Worm (Caenorhabditis elegans): ENCODE measurements around the gene D1025.1.
A peak's percentile ranks its signal among the peaks of the same experiment; 100 is the strongest.
"Not testable (repeated sequence)": the region's sequence is repeated elsewhere in the genome, so short reads cannot be mapped to it uniquely, and the experiment has no call there.

The D1025.1 gene

DNA sequence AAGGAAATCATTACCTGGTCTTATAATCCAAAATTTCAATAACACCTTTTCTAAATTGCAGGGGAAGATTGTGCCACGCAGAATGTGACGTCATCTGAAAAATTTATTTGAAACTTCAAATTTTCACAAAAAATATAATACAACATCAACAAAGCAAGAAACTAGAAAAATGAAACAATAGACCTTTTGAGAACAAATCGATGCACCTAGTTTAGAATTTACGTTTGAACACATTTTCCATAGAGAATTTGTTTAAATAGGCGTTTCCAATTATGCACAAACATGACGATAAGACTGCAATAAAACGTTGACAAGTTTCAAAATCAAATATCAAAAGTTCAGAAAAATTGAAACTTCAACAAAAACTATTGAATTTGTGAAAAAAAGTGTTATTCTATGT, 7.7 kb upstream of the D1025.1 start, which contains the start of gene fbxa-141:
Gene fbxa-141 (minus strand): TSS at position 101 of the 400 bp plus-strand sequence.
- TF ChIP-seq ets-7 (tag; optimal IDR thresholded peaks at IDR 0.05) (no peak), hnd-1 (tag; optimal IDR thresholded peaks at IDR 0.05) (no peak), hmbx-1 (tag; optimal IDR thresholded peaks at IDR 0.05) (no peak), tra-4 (tag; optimal IDR thresholded peaks at IDR 0.05) (no peak), B0310.2 (tag; optimal IDR thresholded peaks at IDR 0.05) (no peak)

DNA sequence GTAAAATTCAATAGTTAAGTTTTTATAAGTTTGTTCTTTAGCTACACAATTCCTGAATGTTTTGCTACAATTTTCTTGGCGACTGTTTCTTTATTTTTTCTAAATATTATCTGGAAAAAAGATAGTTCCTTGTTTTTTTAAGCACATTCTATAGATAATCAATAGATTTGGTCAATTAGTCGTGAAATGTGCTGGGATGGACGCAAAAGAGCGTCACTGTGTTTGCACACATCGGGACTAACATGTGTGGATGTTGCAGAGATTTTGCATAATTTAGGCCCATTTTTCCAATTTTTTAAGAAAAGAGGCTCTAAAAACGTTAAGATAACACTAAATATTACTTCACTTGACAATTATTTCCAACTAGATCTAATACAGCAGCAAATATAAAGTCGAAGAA, 7.1 kb upstream of the D1025.1 start:
- no peak for TF ChIP-seq flt-1 (GFP tag; IDR thresholded peaks at IDR 0.05)
- peak; percentile 5 for TF ChIP-seq ceh-36 (tag; optimal IDR thresholded peaks at IDR 0.05)
- TF ChIP-seq tbx-37 (GFP tag; conservative IDR thresholded peaks at IDR 0.05) = no peak

DNA sequence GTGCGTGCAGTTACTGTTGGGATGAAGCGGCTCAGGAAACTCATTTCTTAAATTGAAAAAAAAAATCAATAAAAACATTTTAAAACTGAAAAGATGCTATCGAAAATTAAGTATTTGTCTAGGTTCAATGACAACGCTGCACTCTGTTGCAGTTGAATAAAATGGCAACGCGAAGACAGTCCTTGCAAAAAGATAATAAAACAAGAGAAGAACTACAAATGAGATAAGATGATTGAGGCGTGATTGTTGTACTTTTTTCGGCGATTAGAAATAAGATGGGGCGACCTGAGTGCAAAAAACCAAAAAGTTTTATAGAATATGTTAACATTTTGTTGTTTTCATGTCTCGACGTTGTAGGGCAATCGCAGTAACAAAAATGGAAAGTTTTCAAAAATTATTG, 5.5 kb upstream of the D1025.1 start, which contains the start of gene gcsh-1:
Gene gcsh-1 (minus strand): TSS at position 46 of the 400 bp plus-strand sequence.
- TF ChIP-seq ceh-36 (tag; optimal IDR thresholded peaks at IDR 0.05) (no peak), flt-1 (GFP tag; IDR thresholded peaks at IDR 0.05) (no peak), ceh-13 (GFP tag; optimal IDR thresholded peaks at IDR 0.05) (no peak), aly-1 (tag; optimal IDR thresholded peaks at IDR 0.05) (no peak), B0310.2 (tag; optimal IDR thresholded peaks at IDR 0.05) (no peak), ama-1 (optimal IDR thresholded peaks at IDR 0.05) (no peak), scrt-1 (GFP tag; IDR thresholded peaks at IDR 0.05) (no peak), tbx-11 (GFP tag; IDR thresholded peaks at IDR 0.05) (no peak), hmg-4 (GFP tag; optimal IDR thresholded peaks at IDR 0.05) (no peak), sea-1 (GFP tag; conservative IDR thresholded peaks at IDR 0.05) (no peak), hnd-1 (tag; optimal IDR thresholded peaks at IDR 0.05) (no peak), pes-1 (GFP tag; IDR thresholded peaks at IDR 0.05) (no peak), ets-7 (tag; optimal IDR thresholded peaks at IDR 0.05) (no peak), tbx-37 (GFP tag; conservative IDR thresholded peaks at IDR 0.05) (no peak), F13C5.2 (tag; optimal IDR thresholded peaks at IDR 0.05) (no peak)

DNA sequence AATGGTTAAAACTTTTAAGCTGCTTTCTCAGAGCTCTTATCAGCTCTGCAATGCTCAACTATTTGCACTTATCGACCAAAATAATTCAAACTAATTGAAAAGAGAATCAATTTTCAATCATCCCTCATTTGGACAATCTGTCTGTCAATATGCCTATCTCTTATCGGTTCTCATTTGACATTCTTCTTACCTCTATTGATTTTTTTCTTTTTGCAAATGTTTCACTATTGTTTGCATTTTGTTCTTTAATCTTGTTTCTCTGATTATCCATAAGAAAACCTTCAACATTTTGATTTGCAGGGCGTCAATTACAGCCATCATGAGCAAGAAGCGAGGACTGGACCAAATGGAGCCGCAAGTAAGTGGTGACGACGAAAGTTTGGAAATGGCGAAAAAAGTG, 4.0 kb upstream of the D1025.1 start, which contains the start of gene D1025.10:
Gene D1025.10 (plus strand): TSS at position 301 of the 400 bp plus-strand sequence.
- TF ChIP-seq hnd-1 (tag; optimal IDR thresholded peaks at IDR 0.05) (no peak), hmbx-1 (tag; optimal IDR thresholded peaks at IDR 0.05) (no peak), ets-7 (tag; optimal IDR thresholded peaks at IDR 0.05) (no peak), tbx-37 (GFP tag; conservative IDR thresholded peaks at IDR 0.05) (no peak), scrt-1 (GFP tag; IDR thresholded peaks at IDR 0.05) (no peak), tbx-11 (GFP tag; IDR thresholded peaks at IDR 0.05) (no peak), ceh-36 (tag; optimal IDR thresholded peaks at IDR 0.05) (no peak), ceh-13 (GFP tag; optimal IDR thresholded peaks at IDR 0.05) (no peak), hmg-4 (GFP tag; optimal IDR thresholded peaks at IDR 0.05) (no peak), F13C5.2 (tag; optimal IDR thresholded peaks at IDR 0.05) (no peak), ama-1 (optimal IDR thresholded peaks at IDR 0.05) (no peak), sea-1 (GFP tag; conservative IDR thresholded peaks at IDR 0.05) (no peak), B0310.2 (tag; optimal IDR thresholded peaks at IDR 0.05) (no peak)

DNA sequence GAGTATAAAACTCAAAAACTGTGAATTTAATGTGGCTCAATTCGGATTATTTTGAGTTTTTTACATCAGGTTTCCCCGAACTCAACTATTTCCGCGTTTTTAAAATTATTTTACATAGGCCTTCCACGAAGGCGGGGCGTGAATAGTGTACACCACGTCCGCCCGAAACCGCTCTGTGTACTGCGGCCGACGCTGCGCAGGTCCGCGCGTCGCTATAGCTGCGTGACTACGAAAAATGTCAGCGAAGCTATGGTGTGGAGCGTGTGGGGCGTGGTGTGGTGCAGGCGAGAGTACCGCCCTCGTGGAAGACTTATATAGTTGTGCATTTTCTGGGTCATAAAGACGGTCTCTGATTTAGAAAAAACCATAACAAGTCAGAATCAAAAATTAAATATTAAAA, 2.7 kb upstream of the D1025.1 start:
- TF ChIP-seq ceh-13 (GFP tag; optimal IDR thresholded peaks at IDR 0.05) = no peak
- no peak for TF ChIP-seq F13C5.2 (tag; optimal IDR thresholded peaks at IDR 0.05)
- TF ChIP-seq ceh-36 (tag; optimal IDR thresholded peaks at IDR 0.05) = no peak
- TF ChIP-seq hmbx-1 (tag; optimal IDR thresholded peaks at IDR 0.05) = no peak
- TF ChIP-seq aly-1 (tag; optimal IDR thresholded peaks at IDR 0.05) = no peak
- TF ChIP-seq scrt-1 (GFP tag; IDR thresholded peaks at IDR 0.05) = no peak
- no peak for TF ChIP-seq flt-1 (GFP tag; IDR thresholded peaks at IDR 0.05)
- TF ChIP-seq tra-4 (tag; optimal IDR thresholded peaks at IDR 0.05) = no peak
- TF ChIP-seq hmg-4 (GFP tag; optimal IDR thresholded peaks at IDR 0.05) = no peak
- no peak for TF ChIP-seq hnd-1 (tag; optimal IDR thresholded peaks at IDR 0.05)
- TF ChIP-seq pes-1 (GFP tag; IDR thresholded peaks at IDR 0.05) = no peak
- TF ChIP-seq tbx-11 (GFP tag; IDR thresholded peaks at IDR 0.05) = no peak
- TF ChIP-seq B0310.2 (tag; optimal IDR thresholded peaks at IDR 0.05) = no peak
- no peak for TF ChIP-seq ama-1 (optimal IDR thresholded peaks at IDR 0.05)

DNA sequence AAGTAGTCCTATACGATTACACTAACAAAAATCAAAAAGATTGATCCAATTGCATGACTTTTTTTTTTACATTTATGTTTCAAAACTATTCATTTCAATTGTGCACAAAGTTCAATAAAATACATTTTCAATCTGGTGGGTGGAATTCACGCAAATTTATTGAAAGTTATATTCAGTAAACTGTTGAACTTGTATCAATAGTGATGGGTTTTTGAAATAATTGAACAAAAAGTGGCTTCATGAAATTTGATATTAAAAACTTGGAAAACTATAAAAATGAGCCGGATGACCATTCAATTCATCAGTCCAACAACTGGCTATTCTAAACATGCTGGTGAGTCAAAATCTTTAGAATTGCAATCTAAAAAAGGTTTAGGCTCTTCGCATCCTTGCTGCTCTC, 2.7 kb downstream of the D1025.1 start, which contains the start of gene nspc-16:
Gene nspc-16 (plus strand): TSS at position 301 of the 400 bp plus-strand sequence.
- TF ChIP-seq scrt-1 (GFP tag; IDR thresholded peaks at IDR 0.05) (no peak), tra-4 (tag; optimal IDR thresholded peaks at IDR 0.05) (no peak), ceh-36 (tag; optimal IDR thresholded peaks at IDR 0.05) (no peak), tbx-37 (GFP tag; conservative IDR thresholded peaks at IDR 0.05) (no peak), aly-1 (tag; optimal IDR thresholded peaks at IDR 0.05) (no peak), sea-1 (GFP tag; conservative IDR thresholded peaks at IDR 0.05) (no peak), ets-7 (tag; optimal IDR thresholded peaks at IDR 0.05) (no peak), pes-1 (GFP tag; IDR thresholded peaks at IDR 0.05) (no peak), ama-1 (optimal IDR thresholded peaks at IDR 0.05) (no peak), B0310.2 (tag; optimal IDR thresholded peaks at IDR 0.05) (no peak), hmg-4 (GFP tag; optimal IDR thresholded peaks at IDR 0.05) (no peak), tbx-11 (GFP tag; IDR thresholded peaks at IDR 0.05) (no peak), F13C5.2 (tag; optimal IDR thresholded peaks at IDR 0.05) (no peak), ceh-13 (GFP tag; optimal IDR thresholded peaks at IDR 0.05) (no peak), hmbx-1 (tag; optimal IDR thresholded peaks at IDR 0.05) (no peak), hnd-1 (tag; optimal IDR thresholded peaks at IDR 0.05) (no peak), flt-1 (GFP tag; IDR thresholded peaks at IDR 0.05) (no peak)

DNA sequence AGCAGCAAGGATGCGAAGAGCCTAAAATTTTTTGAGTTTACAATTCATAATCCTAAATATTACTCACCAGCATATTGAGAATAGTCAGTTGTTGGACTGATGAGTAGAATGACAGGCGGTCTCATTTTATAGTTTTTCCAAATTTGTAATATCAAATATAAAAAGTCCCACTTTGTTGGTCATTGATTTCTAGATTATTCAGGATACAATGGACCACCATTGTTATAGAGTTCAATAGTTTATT, 4.4 kb downstream of the D1025.1 start, which contains the start of gene nspc-17:
Gene nspc-17 (minus strand): TSS at position 101 of the 244 bp plus-strand sequence.
- not testable (repeated sequence) for TF ChIP-seq hnd-1 (tag; optimal IDR thresholded peaks at IDR 0.05); sea-1 (GFP tag; conservative IDR thresholded peaks at IDR 0.05); hmg-4 (GFP tag; optimal IDR thresholded peaks at IDR 0.05)
